Worm (Caenorhabditis elegans) whole organism, L4 larva: ENCODE data around the gene ttr-46.

Experiments
- Y48G9A.11 ChIP-seq: fragments of 200-800 bp; sonication (Bioruptor generic); IDR thresholded peaks from 2 replicates; pipeline ENCODE4 v1.3.6; 2022; ENCODE audit warnings: missing genetic modification reagents, missing genetic modification characterization, missing compliant biosample characterization
- ceh-28 ChIP-seq: fragments of 150-350 bp; optimal IDR thresholded peaks from 2 replicates; lab custom pipeline; 2014; ENCODE audit warnings: missing biosample characterization, missing genetic modification reagents, missing genetic modification characterization
- daf-12 ChIP-seq: fragments of 150-350 bp; optimal IDR thresholded peaks from 2 replicates; lab custom pipeline; 2014; ENCODE audit warnings: missing biosample characterization, missing genetic modification reagents, missing genetic modification characterization
- dmd-6 ChIP-seq: fragments of 200-800 bp; sonication (Bioruptor generic); IDR thresholded peaks from 2 replicates; pipeline ENCODE4 v1.3.6; 2022; ENCODE audit warnings: missing genetic modification reagents, missing genetic modification characterization, missing compliant biosample characterization
- dmd-8 ChIP-seq: fragments of 200-800 bp; sonication (Bioruptor generic); IDR thresholded peaks from 2 replicates; pipeline ENCODE4 v1.3.6; 2022; ENCODE audit warnings: missing genetic modification characterization, missing compliant biosample characterization
- jun-1 ChIP-seq: fragments of 150-350 bp; optimal IDR thresholded peaks from 2 replicates; lab custom pipeline; 2014; ENCODE audit warnings: missing biosample characterization, missing genetic modification reagents, missing genetic modification characterization
- lir-3 ChIP-seq: sonication (generic microtip); optimal IDR thresholded peaks from 2 replicates; lab custom pipeline; 2016; ENCODE audit warnings: mild to moderate bottlenecking, missing genetic modification characterization, missing compliant biosample characterization
- mdl-1 ChIP-seq, 2 experiments: fragments of 150-350 bp in 1 of 2; sonication (generic microtip) in 1 of 2; optimal IDR thresholded peaks; 2 replicates each; lab custom pipeline; 2014 to 2017; ENCODE audit warnings: missing biosample characterization in 2 of 2, missing genetic modification characterization in 2 of 2
- nhr-41 ChIP-seq: fragments of 200-800 bp; sonication (Bioruptor generic); IDR thresholded peaks from 2 replicates; pipeline ENCODE4 v1.3.6; 2022; ENCODE audit warnings: missing genetic modification reagents, missing genetic modification characterization, missing compliant biosample characterization
- sdz-12 ChIP-seq: fragments of 200-800 bp; sonication (Bioruptor generic); optimal IDR thresholded peaks from 2 replicates; lab custom pipeline; 2018; ENCODE audit warnings: mild to moderate bottlenecking, missing genetic modification characterization, missing compliant biosample characterization
- skn-1 ChIP-seq: fragments of 150-350 bp; optimal IDR thresholded peaks from 2 replicates; lab custom pipeline; 2014; ENCODE audit warnings: missing biosample characterization, missing genetic modification characterization
- snpc-1.2 ChIP-seq: fragments of 200-800 bp; sonication (Bioruptor generic); IDR thresholded peaks from 2 replicates; pipeline ENCODE4 v1.3.6; 2022; ENCODE audit warnings: missing genetic modification reagents, missing genetic modification characterization, missing compliant biosample characterization
- vab-7 ChIP-seq: fragments of 200-800 bp; sonication (Bioruptor generic); IDR thresholded peaks from 2 replicates; pipeline ENCODE4 v1.3.6; 2022; ENCODE audit warnings: missing genetic modification reagents, missing genetic modification characterization, missing compliant biosample characterization
- zag-1 ChIP-seq: fragments of 150-350 bp; optimal IDR thresholded peaks from 2 replicates; lab custom pipeline; 2014; ENCODE audit warnings: missing biosample characterization, missing genetic modification characterization

The ttr-46 gene

DNA sequence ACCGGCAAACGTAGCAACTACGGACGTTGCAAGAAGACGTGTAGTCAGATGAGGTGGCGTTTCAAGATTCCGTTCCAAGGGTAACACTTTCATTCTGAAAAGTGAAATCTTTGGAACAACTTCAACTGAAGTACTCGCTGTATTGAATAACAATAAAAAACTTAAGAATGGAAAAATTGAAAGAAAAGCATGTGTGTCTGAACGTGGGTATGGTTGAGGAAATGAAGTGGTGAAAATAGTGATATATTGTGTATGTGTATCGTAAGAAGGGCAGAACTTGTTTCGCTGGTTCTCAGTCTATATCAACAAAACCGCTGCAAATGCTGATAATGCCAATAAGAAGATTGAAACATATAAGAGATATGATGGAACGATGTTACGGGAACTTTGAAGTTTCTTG lies 44.8 kb downstream of the ttr-46 start, which contains the start of gene K08H10.6:
Gene K08H10.6, minus strand, starts transcription at position 101 of the 400 bp plus-strand sequence.
- no peak for TF ChIP-seq mdl-1 (tag; optimal IDR thresholded peaks at IDR 0.05; lab: Kevin White, UChicago)

ce11 chrV:10000760-10001159 lies 49.7 kb downstream of the ttr-46 start, which contains the start of gene K08H10.10:
Gene K08H10.10, plus strand, starts transcription at chrV:10001060.
- TF ChIP-seq lir-3 (tag; lab: Kevin White, UChicago) (no peak), jun-1 (no peak), vab-7 (GFP tag; lab: Robert Waterston, UW) (no peak), dmd-6 (GFP tag; lab: Robert Waterston, UW) (no peak), daf-12 (tag; lab: Kevin White, UChicago) (no peak), sdz-12 (GFP tag; lab: Kevin White, UChicago) (no peak), dmd-8 (no peak), zag-1 (tag; lab: Kevin White, UChicago) (no peak), ceh-28 (tag; lab: Kevin White, UChicago) (no peak), Y48G9A.11 (no peak), skn-1 (tag; lab: Kevin White, UChicago) (no peak), nhr-41 (GFP tag; lab: Robert Waterston, UW) (no peak), snpc-1.2 (GFP tag; lab: Robert Waterston, UW) (no peak)
